Worm (Caenorhabditis elegans) whole organism, midembryonic: Measurements from ENCODE around the gene mbf-1.

Experiments used
- T22C8.4 ChIP-seq: fragments of 200-800 bp; sonication (Bioruptor generic); IDR thresholded peaks from 2 replicates; pipeline ENCODE4 v1.3.6; 2022; ENCODE audit warnings: missing genetic modification characterization, missing compliant biosample characterization
- cog-1 ChIP-seq: sonication (generic microtip); optimal IDR thresholded peaks from 2 replicates; lab custom pipeline; 2016; ENCODE audit warnings: missing genetic modification characterization, missing compliant biosample characterization
- klf-2 ChIP-seq: fragments of 200-800 bp; sonication (Bioruptor generic); conservative IDR thresholded peaks from 2 replicates; pipeline ENCODE4 v1.3.6; 2022; ENCODE audit warnings: missing genetic modification reagents, missing genetic modification characterization, missing compliant biosample characterization
- med-1 ChIP-seq: sonication (generic microtip); optimal IDR thresholded peaks from 2 replicates; lab custom pipeline; 2017; ENCODE audit warnings: missing genetic modification characterization, mild to moderate bottlenecking, missing compliant biosample characterization, antibody characterized with exemption, missing genetic modification reagents; ENCODE audit not compliant: insufficient read depth
- ref-1 ChIP-seq: fragments of 200-800 bp; sonication (Bioruptor generic); conservative IDR thresholded peaks from 2 replicates; pipeline ENCODE4 v1.3.6; 2022; ENCODE audit warnings: missing genetic modification reagents, missing genetic modification characterization, missing compliant biosample characterization

ce11 chrIV:11475080-11475479 lies 5.1 kb downstream of the mbf-1 start:
- TF ChIP-seq med-1 (GFP tag; lab: Kevin White, UChicago) (no peak), klf-2 (no peak), T22C8.4 (GFP tag; lab: Robert Waterston, UW) (no peak), cog-1 (no peak), ref-1 (GFP tag; lab: Robert Waterston, UW) (no peak)
